Worm (Caenorhabditis elegans) whole organism, L4/young adult: ENCODE measurements around the gene F41F3.8.

Experiments used
- W03F9.2 ChIP-seq: fragments of 150-350 bp; optimal IDR thresholded peaks from 2 replicates; lab custom pipeline; 2014; ENCODE audit warnings: missing biosample characterization, missing genetic modification characterization
- him-1 ChIP-seq: sonication (generic microtip); optimal IDR thresholded peaks from 2 replicates; lab custom pipeline; 2016; ENCODE audit warnings: missing genotype, missing genetic modification reagents, missing genetic modification characterization, missing compliant biosample characterization

DNA sequence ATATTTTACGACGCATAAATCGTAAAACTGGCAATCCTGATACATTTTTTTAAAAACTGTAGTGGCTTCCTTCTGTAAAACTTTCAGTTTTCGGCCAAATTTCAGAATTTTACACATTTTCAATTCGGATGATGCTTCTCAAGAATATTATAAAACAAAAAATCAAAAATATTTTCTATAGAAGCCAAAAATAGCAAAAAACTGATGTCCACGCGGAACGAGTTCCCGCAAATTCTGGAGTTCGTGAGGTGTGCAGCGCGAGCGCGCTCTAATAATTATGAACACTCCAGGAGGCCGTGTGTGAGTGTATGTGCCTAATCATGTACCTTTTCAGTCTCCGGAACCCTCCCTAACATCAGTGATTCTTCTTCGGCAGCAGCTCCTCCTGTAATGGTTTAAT, 31.4 kb upstream of the F41F3.8 start, which contains the start of gene sumv-2:
- TF ChIP-seq him-1 (tag; lab: Kevin White, UChicago) (no peak), W03F9.2 (tag; lab: Kevin White, UChicago) (no peak)
